Worm (Caenorhabditis elegans) whole organism, L3 larva: Measurements from ENCODE around the gene memb-2.
A peak's percentile ranks its signal among the peaks of the same experiment; 100 is the strongest.

Source experiments
- aly-2 ChIP-seq: fragments of 150-350 bp; optimal IDR thresholded peaks from 2 replicates; lab custom pipeline; 2014; ENCODE audit warnings: missing biosample characterization, missing genetic modification characterization
- ceh-16 ChIP-seq: sonication (generic microtip); optimal IDR thresholded peaks from 2 replicates; lab custom pipeline; 2017; ENCODE audit warnings: missing biosample characterization, missing genetic modification characterization
- ceh-28 ChIP-seq: fragments of 150-350 bp; optimal IDR thresholded peaks from 2 replicates; lab custom pipeline; 2014; ENCODE audit warnings: missing biosample characterization, missing genetic modification reagents, missing genetic modification characterization
- egl-27 ChIP-seq: sonication (generic microtip); optimal IDR thresholded peaks from 4 replicates; lab custom pipeline; 2017; ENCODE audit warnings: missing biosample characterization, missing genetic modification reagents, missing genetic modification characterization
- elt-1 ChIP-seq: fragments of 150-350 bp; optimal IDR thresholded peaks from 2 replicates; lab custom pipeline; 2014; ENCODE audit warnings: missing biosample characterization, missing genetic modification characterization
- elt-2 ChIP-seq: sonication (generic microtip); optimal IDR thresholded peaks from 2 replicates; lab custom pipeline; 2016; ENCODE audit warnings: missing genetic modification reagents, mild to moderate bottlenecking, missing genetic modification characterization, missing compliant biosample characterization
- elt-3 ChIP-seq, 3 experiments: fragments of 150-350 bp in 1 of 3; sonication (generic microtip) in 2 of 3; optimal IDR thresholded peaks; 2 replicates in 2 of 3; 4 replicates in 1 of 3; lab custom pipeline; 2014 to 2017; ENCODE audit warnings: missing biosample characterization in 3 of 3, missing genetic modification characterization in 3 of 3
- fkh-10 ChIP-seq: sonication (generic microtip); optimal IDR thresholded peaks from 2 replicates; lab custom pipeline; 2017; ENCODE audit warnings: missing biosample characterization, missing genetic modification reagents, missing genetic modification characterization
- fos-1 ChIP-seq: fragments of 150-350 bp; optimal IDR thresholded peaks from 2 replicates; lab custom pipeline; 2014; ENCODE audit warnings: missing biosample characterization, missing genetic modification characterization
- hmg-11 ChIP-seq: sonication (generic microtip); optimal IDR thresholded peaks from 2 replicates; lab custom pipeline; 2016; ENCODE audit warnings: missing genetic modification characterization, missing compliant biosample characterization
- lin-15B ChIP-seq: fragments of 150-350 bp; optimal IDR thresholded peaks from 2 replicates; lab custom pipeline; 2014; ENCODE audit warnings: missing biosample characterization, missing genetic modification characterization
- lin-39 ChIP-seq: fragments of 150-350 bp; optimal IDR thresholded peaks from 2 replicates; lab custom pipeline; 2018; ENCODE audit warnings: missing biosample characterization, missing genetic modification reagents, missing genetic modification characterization
- mdl-1 ChIP-seq: fragments of 150-350 bp; optimal IDR thresholded peaks from 2 replicates; lab custom pipeline; 2014; ENCODE audit warnings: missing biosample characterization, missing genetic modification characterization
- mml-1 ChIP-seq: fragments of 150-350 bp; sonication (generic microtip); optimal IDR thresholded peaks from 3 replicates; lab custom pipeline; 2014; ENCODE audit warnings: missing biosample characterization, missing genetic modification characterization
- nfya-1 ChIP-seq: sonication (generic microtip); optimal IDR thresholded peaks from 2 replicates; lab custom pipeline; 2017; ENCODE audit warnings: missing genetic modification characterization, mild to moderate bottlenecking, missing compliant biosample characterization, antibody characterized with exemption, moderate library complexity; ENCODE audit not compliant: insufficient read depth
- nhr-11 ChIP-seq: fragments of 150-350 bp; optimal IDR thresholded peaks from 2 replicates; lab custom pipeline; 2014; ENCODE audit warnings: missing biosample characterization, missing genetic modification characterization
- nhr-25 ChIP-seq: sonication (generic microtip); optimal IDR thresholded peaks from 2 replicates; lab custom pipeline; 2017; ENCODE audit warnings: missing biosample characterization, missing genetic modification characterization
- pha-4 ChIP-seq: fragments of 150-350 bp; optimal IDR thresholded peaks from 2 replicates; lab custom pipeline; 2014; ENCODE audit warnings: missing biosample characterization, missing genetic modification reagents, missing genetic modification characterization
- pqm-1 ChIP-seq: fragments of 150-350 bp; optimal IDR thresholded peaks from 2 replicates; lab custom pipeline; 2017; ENCODE audit warnings: missing biosample characterization, missing genetic modification characterization, inconsistent platforms
- skn-1 ChIP-seq: fragments of 150-350 bp; optimal IDR thresholded peaks from 2 replicates; lab custom pipeline; 2014; ENCODE audit warnings: missing biosample characterization, missing genetic modification characterization
- snpc-4 ChIP-seq: fragments of 150-350 bp; optimal IDR thresholded peaks from 2 replicates; lab custom pipeline; 2014; ENCODE audit warnings: missing biosample characterization, missing genetic modification characterization
- tbx-2 ChIP-seq: sonication (generic microtip); optimal IDR thresholded peaks from 2 replicates; lab custom pipeline; 2016; ENCODE audit warnings: mild to moderate bottlenecking, missing genetic modification characterization, missing compliant biosample characterization
- unc-39 ChIP-seq: sonication (generic microtip); optimal IDR thresholded peaks from 4 replicates; lab custom pipeline; 2017; ENCODE audit warnings: missing biosample characterization, missing genetic modification characterization

memb-2 gene

DNA sequence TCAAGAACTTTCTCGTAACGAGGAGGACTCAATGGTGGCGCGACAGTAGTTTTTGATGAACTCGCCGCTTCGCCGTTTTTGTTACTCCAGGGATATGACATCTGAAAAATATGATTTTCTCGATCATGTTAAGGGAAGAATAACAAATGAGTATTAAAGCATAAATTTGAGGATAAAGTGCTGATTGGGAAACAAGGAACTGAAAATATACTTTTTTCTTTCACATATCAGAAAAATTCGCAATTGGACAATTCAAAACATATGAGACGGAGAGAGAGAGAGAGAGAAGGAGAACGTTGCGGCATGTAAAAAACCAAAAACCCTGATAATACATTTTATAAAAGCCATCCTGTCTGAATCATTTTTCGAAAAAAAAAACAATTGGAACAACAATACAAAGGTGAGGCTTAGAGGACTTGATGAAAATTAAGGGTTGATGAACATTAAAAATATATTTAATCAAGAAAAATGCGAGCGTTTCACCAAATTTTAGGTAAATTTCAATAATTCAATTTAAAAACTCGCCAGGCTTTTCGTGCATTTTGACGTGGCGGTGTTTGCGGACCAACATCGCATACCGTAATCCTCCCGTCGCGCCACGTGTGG is 40.8 kb upstream of the memb-2 start, which contains the start of the genes mut-14 and C14C11.2:
Gene mut-14 (minus strand): TSS at position 101 of the 606 bp plus-strand sequence.
Gene C14C11.2 (plus strand): TSS at position 556 of the 606 bp plus-strand sequence.
- no peak for TF ChIP-seq mml-1 (tag; lab: Kevin White, UChicago)
- no peak for TF ChIP-seq hmg-11 (tag; lab: Kevin White, UChicago)
- TF ChIP-seq tbx-2 (tag; lab: Kevin White, UChicago): no peak

DNA sequence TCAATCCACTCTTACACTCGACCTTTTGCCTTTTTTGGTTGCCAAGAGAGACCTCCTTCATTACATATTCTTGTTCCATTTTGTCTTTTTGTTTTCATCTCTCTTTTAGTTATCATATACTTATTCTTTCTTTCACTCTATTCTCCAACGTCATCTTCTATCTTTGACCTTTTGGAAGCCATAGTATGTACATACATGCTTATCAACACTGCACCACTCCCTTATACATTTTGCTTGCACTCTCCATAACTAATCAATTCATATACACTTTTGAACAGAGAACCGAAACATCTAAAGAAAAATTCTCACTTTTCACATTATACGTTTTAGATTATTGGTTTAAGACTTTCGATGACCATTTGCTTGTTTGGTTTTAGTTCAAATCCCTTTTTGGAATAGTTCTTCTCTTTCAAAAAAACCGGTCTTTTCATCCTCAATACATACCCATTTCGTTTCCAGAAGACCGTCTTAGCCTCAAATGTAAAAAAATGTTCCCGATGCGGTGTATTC is 34.1 kb upstream of the memb-2 start, which contains the start of gene hex-2:
Gene hex-2 (plus strand): TSS at position 460 of the 510 bp plus-strand sequence.
- TF ChIP-seq elt-2 (peak; percentile 45), fkh-10 (GFP tag; lab: Kevin White, UChicago) (no peak), snpc-4 (no peak), pha-4 (tag; lab: Kevin White, UChicago) (peak; percentile 13), pqm-1 (tag; lab: Kevin White, UChicago) (peak; percentile 56)

ce11 chrV:5651905-5652304 is 32.0 kb upstream of the memb-2 start:
- no peak for TF ChIP-seq pha-4 (tag; lab: Kevin White, UChicago)
- TF ChIP-seq pqm-1 (tag; lab: Kevin White, UChicago): no peak
- no peak for TF ChIP-seq elt-1
- no peak for TF ChIP-seq nhr-25 (tag; lab: Kevin White, UChicago)
- TF ChIP-seq egl-27: no peak
- no peak for TF ChIP-seq fos-1 (tag; lab: Kevin White, UChicago)
- no peak for TF ChIP-seq hmg-11 (tag; lab: Kevin White, UChicago)
- TF ChIP-seq lin-39 (tag; lab: Kevin White, UChicago): no peak
- no peak for TF ChIP-seq lin-15B (tag; lab: Kevin White, UChicago)
- TF ChIP-seq nhr-11 (tag; lab: Kevin White, UChicago): no peak
- TF ChIP-seq ceh-16 (tag; lab: Kevin White, UChicago): no peak
- TF ChIP-seq skn-1 (tag; lab: Kevin White, UChicago): no peak
- TF ChIP-seq aly-2 (tag; lab: Kevin White, UChicago): no peak

ce11 chrV:5647359-5647758 is 27.4 kb upstream of the memb-2 start, which contains the start of gene C14C11.4:
C14C11.4 (plus strand) TSS chrV:5647610.
- TF ChIP-seq nfya-1 (tag; lab: Kevin White, UChicago): no peak
- peak; percentile 41 for TF ChIP-seq pqm-1 (tag; lab: Kevin White, UChicago)
- TF ChIP-seq mdl-1 (tag; lab: Kevin White, UChicago): no peak
- no peak for TF ChIP-seq unc-39
- TF ChIP-seq elt-2: peak; percentile 72

DNA sequence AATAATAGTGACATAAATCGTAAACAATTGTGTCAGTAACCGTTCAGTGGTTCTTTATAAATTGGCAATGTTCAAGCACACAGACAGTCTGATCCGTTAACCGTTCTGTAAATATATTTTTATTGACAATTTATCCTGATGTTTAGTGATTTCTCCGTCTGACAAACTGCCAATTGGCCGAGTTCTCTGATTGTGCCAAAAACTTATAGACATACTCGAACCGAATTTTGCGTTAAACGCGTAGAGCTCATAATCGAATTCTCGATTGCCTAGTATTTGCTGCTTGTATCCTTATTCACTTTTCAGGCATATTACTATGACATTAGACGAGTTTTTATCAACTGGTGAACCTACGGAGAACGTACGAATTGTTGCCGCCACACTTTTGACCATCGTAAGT is 24.2 kb upstream of the memb-2 start, which contains the start of gene srx-117:
Gene srx-117 (plus strand): TSS at position 301 of the 400 bp plus-strand sequence.
- no peak for TF ChIP-seq fkh-10 (GFP tag; lab: Kevin White, UChicago)
- TF ChIP-seq ceh-28 (tag; lab: Kevin White, UChicago): no peak
- TF ChIP-seq nhr-25 (tag; lab: Kevin White, UChicago): no peak
- TF ChIP-seq, all 47 proteins: peak for 0

DNA sequence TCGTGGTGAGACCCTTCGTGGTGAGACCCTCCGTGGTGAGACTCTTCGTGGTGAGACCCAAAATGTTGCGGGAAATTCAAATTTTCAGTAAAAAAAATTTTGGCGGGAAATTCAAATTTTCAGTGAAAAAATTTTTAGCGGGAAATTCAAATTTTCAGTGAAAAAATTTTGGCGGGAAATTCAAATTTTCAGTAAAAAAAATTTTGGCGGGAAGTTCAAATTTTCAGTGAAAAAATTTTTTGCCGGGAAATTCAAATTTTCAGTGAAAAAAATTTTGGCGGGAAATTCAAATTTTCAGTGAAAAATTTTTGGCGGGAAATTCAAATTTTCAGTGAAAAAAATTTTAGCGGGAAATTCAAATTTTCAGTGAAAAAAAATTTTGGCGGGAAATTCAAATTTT is 20.1 kb upstream of the memb-2 start:
- TF ChIP-seq lin-15B (tag; lab: Kevin White, UChicago): peak; percentile 27

DNA sequence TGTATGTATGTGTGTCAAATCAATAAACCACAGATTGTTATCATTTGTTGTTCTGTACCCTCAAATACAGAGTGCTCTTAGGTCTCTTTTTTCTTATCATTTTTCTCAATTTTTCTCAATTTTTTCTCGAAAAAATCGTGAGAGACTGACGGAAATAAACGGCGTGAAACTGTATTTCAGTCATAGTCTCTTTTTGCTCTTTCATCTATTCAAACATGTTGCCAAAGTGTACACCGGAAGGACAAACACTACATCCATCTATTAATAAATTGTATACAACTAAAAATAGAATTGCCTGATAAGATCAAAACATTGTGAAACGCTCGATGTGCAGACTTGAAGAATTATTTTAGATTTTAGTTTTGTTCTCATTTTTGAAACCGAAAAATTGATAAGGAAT is 14.5 kb upstream of the memb-2 start:
- TF ChIP-seq elt-3 (tag; optimal IDR thresholded peaks at IDR 0.05; lab: Kevin White, UChicago): no peak
- TF ChIP-seq pqm-1 (tag; lab: Kevin White, UChicago): peak; percentile 38
- peak; percentile 82 for TF ChIP-seq elt-2

DNA sequence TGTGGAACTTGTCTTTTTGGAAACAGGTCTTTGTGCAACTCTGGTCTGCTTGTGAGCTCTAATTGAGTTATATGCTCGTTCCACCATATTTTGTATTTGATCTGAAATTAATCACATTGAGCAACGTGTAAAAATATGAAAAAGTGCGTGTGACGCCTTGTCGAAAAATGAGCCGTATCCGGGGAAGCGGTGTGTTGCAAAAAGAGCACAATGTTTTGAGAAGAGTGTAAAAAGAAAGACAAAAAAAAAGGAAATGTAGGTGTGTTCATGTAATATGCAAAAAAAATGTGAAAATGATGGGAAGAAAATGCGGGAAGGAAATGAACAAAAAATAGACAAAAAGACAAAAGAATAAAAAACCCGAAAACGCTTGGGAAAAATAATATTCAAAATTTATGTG is 10.9 kb upstream of the memb-2 start, which contains the start of gene acy-4:
Gene acy-4 (minus strand): TSS at position 101 of the 400 bp plus-strand sequence.
- TF ChIP-seq mml-1 (tag; lab: Kevin White, UChicago): no peak
